ENCODE assay signal across 3 fruit fly cellular contexts in genomic region chr3L:16489283-16489682, dm6.
TF ChIP-seq lines count a peak whose summit lies in the region.

No protein-coding gene starts in this region.

- TF ChIP-seq CTCF in whole organism, embryonic (GFP tag; optimal IDR thresholded peaks at IDR 0.05; lab: Kevin White, UChicago) = no peak

TF ChIP-seq in whole organism, embryonic, 481 proteins besides CTCF, POLR2A, EP300 and RAD21 (continues in another document):
- TF ChIP-seq Hand (GFP tag; optimal IDR thresholded peaks at IDR 0.05; lab: Kevin White, UChicago) = no peak
- TF ChIP-seq Hsf (GFP tag; optimal IDR thresholded peaks at IDR 0.05; lab: Kevin White, UChicago) = no peak
- TF ChIP-seq CG12219 (GFP tag; optimal IDR thresholded peaks at IDR 0.05; lab: Kevin White, UChicago) = no peak
- TF ChIP-seq CG1792 (GFP tag; optimal IDR thresholded peaks at IDR 0.05; lab: Kevin White, UChicago) = no peak
- TF ChIP-seq CG4424 (GFP tag; optimal IDR thresholded peaks at IDR 0.05; lab: Kevin White, UChicago) = no peak
- TF ChIP-seq Ets65A (GFP tag; lab: Kevin White, UChicago) = no peak
- peak; percentile 21 for TF ChIP-seq Med (GFP tag; lab: Kevin White, UChicago)
- no peak for TF ChIP-seq amos (GFP tag; IDR thresholded peaks at IDR 0.05; lab: Robert Waterston, UW; ENCODE audit: partially characterized antibody)
- TF ChIP-seq ken (GFP tag; IDR thresholded peaks at IDR 0.05; lab: Robert Waterston, UW) = no peak
- no peak for TF ChIP-seq Spps (tag; optimal IDR thresholded peaks at IDR 0.05; lab: Kevin White, UChicago)
- no peak for TF ChIP-seq hth (optimal IDR thresholded peaks at IDR 0.05; lab: Kevin White, UChicago)
- TF ChIP-seq twi (tag; optimal IDR thresholded peaks at IDR 0.05; lab: Kevin White, UChicago) = peak; percentile 2
- no peak for TF ChIP-seq sr (GFP tag; IDR thresholded peaks at IDR 0.05; lab: Robert Waterston, UW)
- TF ChIP-seq cg (GFP tag; optimal IDR thresholded peaks at IDR 0.05; lab: Kevin White, UChicago) = peak; percentile 82
- peak; percentile 4 for TF ChIP-seq sd (tag; optimal IDR thresholded peaks at IDR 0.05; lab: Kevin White, UChicago)
- no peak for TF ChIP-seq CG11695 (GFP tag; IDR thresholded peaks at IDR 0.05; lab: Robert Waterston, UW)
- no peak for TF ChIP-seq otp (GFP tag; IDR thresholded peaks at IDR 0.05; lab: Robert Waterston, UW)
- TF ChIP-seq ci (GFP tag; IDR thresholded peaks at IDR 0.05; lab: Robert Waterston, UW) = 0 out of 3 replicates have a peak, but pooled peaks have one; percentile 44
- TF ChIP-seq H2.0 (GFP tag; IDR thresholded peaks at IDR 0.05; lab: Robert Waterston, UW) = no peak
- TF ChIP-seq sens-2 (GFP tag; IDR thresholded peaks at IDR 0.05; lab: Robert Waterston, UW) = no peak
- TF ChIP-seq gsb (GFP tag; IDR thresholded peaks at IDR 0.05; lab: Robert Waterston, UW) = no peak
- peak; percentile 50; the same call in 1 of the 2 replicates for TF ChIP-seq crol (GFP tag; IDR thresholded peaks at IDR 0.05; lab: Robert Waterston, UW)
- no peak for TF ChIP-seq CG13894 (tag; optimal IDR thresholded peaks at IDR 0.05; lab: Kevin White, UChicago)
- no peak for TF ChIP-seq zfh2 (GFP tag; optimal IDR thresholded peaks at IDR 0.05; lab: Kevin White, UChicago)
- no peak for TF ChIP-seq tin (GFP tag; optimal IDR thresholded peaks at IDR 0.05; lab: Kevin White, UChicago)
- TF ChIP-seq Kr (GFP tag; optimal IDR thresholded peaks at IDR 0.05; lab: Kevin White, UChicago) = peak; percentile 45
- TF ChIP-seq slp2 (GFP tag; optimal IDR thresholded peaks at IDR 0.05; lab: Kevin White, UChicago) = no peak
- 0 out of 2 replicates have a peak, but pooled peaks have one; percentile 28 for TF ChIP-seq CG14014 (GFP tag; IDR thresholded peaks at IDR 0.05; lab: Robert Waterston, UW)
- no peak for TF ChIP-seq Max (GFP tag; optimal IDR thresholded peaks at IDR 0.05; lab: Kevin White, UChicago)
- TF ChIP-seq unc-4 (GFP tag; IDR thresholded peaks at IDR 0.05; lab: Robert Waterston, UW; ENCODE audit: partially characterized antibody) = no peak
- TF ChIP-seq pros (GFP tag; optimal IDR thresholded peaks at IDR 0.05; lab: Kevin White, UChicago) = peak; percentile 18
- TF ChIP-seq CG6683 (GFP tag; optimal IDR thresholded peaks at IDR 0.05; lab: Kevin White, UChicago) = no peak

TF ChIP-seq in whole organism, prepupa, 60 proteins besides CTCF, POLR2A, EP300 and RAD21:
- TF ChIP-seq fd59A (GFP tag; optimal IDR thresholded peaks at IDR 0.05; lab: Kevin White, UChicago) (no peak), Eip93F (GFP tag; optimal IDR thresholded peaks at IDR 0.05; lab: Kevin White, UChicago) (no peak), ss (GFP tag; optimal IDR thresholded peaks at IDR 0.05; lab: Kevin White, UChicago) (no peak), fkh (GFP tag; optimal IDR thresholded peaks at IDR 0.05; lab: Kevin White, UChicago) (peak; percentile 49), CG6276 (GFP tag; optimal IDR thresholded peaks at IDR 0.05; lab: Kevin White, UChicago) (no peak)

TF ChIP-seq in whole organism, pupa, 21 proteins besides CTCF, POLR2A, EP300 and RAD21:
- TF ChIP-seq CG12605 (GFP tag; IDR thresholded peaks at IDR 0.05; lab: Robert Waterston, UW) (no peak), Ets98B (GFP tag; IDR thresholded peaks at IDR 0.05; lab: Robert Waterston, UW) (no peak), rn (GFP tag; IDR thresholded peaks at IDR 0.05; lab: Robert Waterston, UW) (no peak), CG13204 (GFP tag; optimal IDR thresholded peaks at IDR 0.05; lab: Kevin White, UChicago) (peak; percentile 8), Pif1A (GFP tag; optimal IDR thresholded peaks at IDR 0.05; lab: Kevin White, UChicago) (no peak), fd96Ca (GFP tag; IDR thresholded peaks at IDR 0.05; lab: Robert Waterston, UW) (no peak), CG15710 (tag; optimal IDR thresholded peaks at IDR 0.05; lab: Kevin White, UChicago) (no peak)
